Fruit fly (Drosophila melanogaster) whole organism, embryonic: ENCODE results near the gene Rpn10.

Source experiments
- Bdp1 ChIP-seq: fragments of 200-800 bp; sonication (Bioruptor generic); optimal IDR thresholded peaks from 3 replicates; lab custom pipeline; 2016; ENCODE audit warnings: missing biosample characterization, missing genetic modification characterization
- CG1024 ChIP-seq: fragments of 200-800 bp; sonication (Bioruptor generic); IDR thresholded peaks from 2 replicates; pipeline ENCODE4 v1.3.6; 2022; ENCODE audit warnings: missing biosample characterization, missing genetic modification characterization
- CG11085 ChIP-seq: fragments of 200-800 bp; sonication (Bioruptor generic); IDR thresholded peaks from 2 replicates; pipeline ENCODE4 v1.3.6; 2022; ENCODE audit warnings: missing biosample characterization, missing genetic modification characterization
- CG11723 ChIP-seq: fragments of 200-800 bp; sonication (Bioruptor generic); optimal IDR thresholded peaks from 2 replicates; lab custom pipeline; 2017; ENCODE audit warnings: missing biosample characterization, mild to moderate bottlenecking, missing genetic modification characterization
- CG13123 ChIP-seq: fragments of 200-800 bp; sonication (Bioruptor generic); optimal IDR thresholded peaks from 2 replicates; lab custom pipeline; 2016; ENCODE audit warnings: missing biosample characterization, missing genetic modification characterization
- CG14860 ChIP-seq: fragments of 200-800 bp; sonication (Bioruptor generic); IDR thresholded peaks from 3 replicates; pipeline ENCODE4 v1.3.6; 2022; ENCODE audit warnings: missing biosample characterization, missing genetic modification characterization; ENCODE audit not compliant: partially characterized antibody
- CG17186 ChIP-seq: fragments of 200-800 bp; sonication (Bioruptor generic); optimal IDR thresholded peaks from 3 replicates; lab custom pipeline; 2017; ENCODE audit warnings: missing biosample characterization, missing genetic modification reagents, missing genetic modification characterization
- CG18262 ChIP-seq: fragments of 200-800 bp; optimal IDR thresholded peaks from 3 replicates; lab custom pipeline; 2019; ENCODE audit warnings: missing biosample characterization, mild to moderate bottlenecking, missing genetic modification characterization, moderate library complexity
- CG18619 ChIP-seq: fragments of 200-800 bp; sonication (Bioruptor generic); optimal IDR thresholded peaks from 3 replicates; lab custom pipeline; 2017; ENCODE audit warnings: missing biosample characterization, mild to moderate bottlenecking, missing genetic modification characterization
- CG2202 ChIP-seq: fragments of 200-800 bp; sonication (Bioruptor generic); optimal IDR thresholded peaks from 2 replicates; lab custom pipeline; 2018; ENCODE audit warnings: missing biosample characterization, mild to moderate bottlenecking, missing genetic modification characterization
- CG2875 ChIP-seq: fragments of 200-800 bp; sonication (Bioruptor generic); optimal IDR thresholded peaks from 2 replicates; lab custom pipeline; 2017; ENCODE audit warnings: missing biosample characterization, mild to moderate bottlenecking, missing genetic modification characterization, missing genetic modification reagents
- CG31388 ChIP-seq: fragments of 200-800 bp; sonication (Bioruptor generic); optimal IDR thresholded peaks from 2 replicates; lab custom pipeline; 2016; ENCODE audit warnings: missing biosample characterization, missing genetic modification characterization
- CG32532 ChIP-seq: fragments of 200-800 bp; sonication (Bioruptor generic); IDR thresholded peaks from 2 replicates; pipeline ENCODE4 v1.3.6; 2022; ENCODE audit warnings: missing biosample characterization, missing genetic modification characterization
- CG5953 ChIP-seq: fragments of 200-800 bp; sonication (Bioruptor generic); IDR thresholded peaks from 2 replicates; pipeline ENCODE4 v1.3.6; 2022; ENCODE audit warnings: missing biosample characterization, missing genetic modification characterization
- CG6854 ChIP-seq: fragments of 200-800 bp; sonication (Bioruptor generic); optimal IDR thresholded peaks from 3 replicates; lab custom pipeline; 2017; ENCODE audit warnings: missing biosample characterization, mild to moderate bottlenecking, missing genetic modification characterization
- Gug ChIP-seq: fragments of 200-800 bp; sonication (Bioruptor generic); IDR thresholded peaks from 4 replicates; pipeline ENCODE4 v1.3.6; 2022; ENCODE audit warnings: missing biosample characterization, missing genetic modification characterization
- MBD-R2 ChIP-seq: fragments of 200-800 bp; sonication (Bioruptor generic); IDR thresholded peaks from 2 replicates; pipeline ENCODE4 v1.3.6; 2022; ENCODE audit warnings: missing biosample characterization, missing genetic modification characterization
- MESR4 ChIP-seq: fragments of 200-800 bp; sonication (Bioruptor generic); optimal IDR thresholded peaks from 2 replicates; lab custom pipeline; 2018; ENCODE audit warnings: missing biosample characterization, mild to moderate bottlenecking, missing genetic modification characterization, moderate library complexity
- NFAT ChIP-seq: fragments of 200-800 bp; sonication (Bioruptor generic); IDR thresholded peaks from 2 replicates; pipeline ENCODE4 v1.3.6; 2022; ENCODE audit warnings: missing biosample characterization, missing genetic modification characterization
- Neu2 ChIP-seq: fragments of 200-800 bp; sonication (Bioruptor generic); optimal IDR thresholded peaks from 3 replicates; lab custom pipeline; 2016; ENCODE audit warnings: missing biosample characterization, missing genetic modification characterization, borderline replicate concordance
- Ravus ChIP-seq: fragments of 200-800 bp; sonication (Bioruptor generic); IDR thresholded peaks from 2 replicates; pipeline ENCODE4 v1.3.6; 2022; ENCODE audit warnings: missing biosample characterization, missing genetic modification characterization
- Rx ChIP-seq: fragments of 200-800 bp; sonication (Bioruptor generic); IDR thresholded peaks from 2 replicates; pipeline ENCODE4 v1.3.6; 2022; ENCODE audit warnings: missing biosample characterization, missing genetic modification characterization
- Sin3A ChIP-seq: fragments of >200 bp; optimal IDR thresholded peaks from 2 replicates; lab custom pipeline; 2018
- Vsx1 ChIP-seq: fragments of 200-800 bp; sonication (Bioruptor generic); optimal IDR thresholded peaks from 2 replicates; lab custom pipeline; 2017; ENCODE audit warnings: missing biosample characterization, mild to moderate bottlenecking, missing genetic modification characterization, missing genetic modification reagents
- Xbp1 ChIP-seq: fragments of 200-800 bp; sonication (Bioruptor generic); optimal IDR thresholded peaks from 3 replicates; lab custom pipeline; 2016; ENCODE audit warnings: missing biosample characterization, mild to moderate bottlenecking, missing genetic modification characterization
- amos ChIP-seq: fragments of 200-800 bp; sonication (Bioruptor generic); IDR thresholded peaks from 2 replicates; pipeline ENCODE4 v1.3.6; 2022; ENCODE audit warnings: missing biosample characterization, missing genetic modification characterization; ENCODE audit not compliant: partially characterized antibody
- aop ChIP-seq: fragments of 200-800 bp; sonication (Bioruptor generic); IDR thresholded peaks from 2 replicates; pipeline ENCODE4 v1.3.6; 2022; ENCODE audit warnings: missing biosample characterization, missing genetic modification characterization
- bowl ChIP-seq: fragments of 200-800 bp; sonication (Bioruptor generic); IDR thresholded peaks from 2 replicates; pipeline ENCODE4 v1.3.6; 2022; ENCODE audit warnings: missing biosample characterization, missing genetic modification characterization
- cwo ChIP-seq: fragments of 200-800 bp; sonication (Bioruptor generic); optimal IDR thresholded peaks from 3 replicates; lab custom pipeline; 2017; ENCODE audit warnings: missing biosample characterization, missing genetic modification characterization, mild to moderate bottlenecking, moderate library complexity, missing genetic modification reagents
- dan ChIP-seq: fragments of 200-800 bp; sonication (Bioruptor generic); IDR thresholded peaks from 2 replicates; pipeline ENCODE4 v1.3.6; 2022; ENCODE audit warnings: missing biosample characterization, missing genetic modification characterization
- dpn ChIP-seq, 2 experiments: fragments of 200-800 bp; sonication (Bioruptor generic); optimal IDR thresholded peaks; 3 replicates each; lab custom pipeline; 2016; ENCODE audit warnings: missing biosample characterization in 2 of 2, missing genetic modification characterization in 2 of 2
- eve ChIP-seq, 2 experiments: fragments of >200 bp; optimal IDR thresholded peaks; 2 replicates each; lab custom pipeline; 2017; ENCODE audit warnings: missing biosample characterization in 2 of 2, missing genetic modification characterization in 2 of 2
- fd64A ChIP-seq: fragments of 200-800 bp; sonication (Bioruptor generic); optimal IDR thresholded peaks from 3 replicates; lab custom pipeline; 2018; ENCODE audit warnings: missing biosample characterization, mild to moderate bottlenecking, missing genetic modification characterization
- fru ChIP-seq: fragments of >200 bp; optimal IDR thresholded peaks from 2 replicates; lab custom pipeline; 2017
- gem ChIP-seq: fragments of 200-800 bp; sonication (Bioruptor generic); optimal IDR thresholded peaks from 2 replicates; lab custom pipeline; 2019; ENCODE audit warnings: missing biosample characterization, mild to moderate bottlenecking, missing genetic modification characterization, moderate library complexity
- gro ChIP-seq: fragments of 200-800 bp; sonication (Bioruptor generic); optimal IDR thresholded peaks from 2 replicates; lab custom pipeline; 2016; ENCODE audit warnings: missing biosample characterization, missing genetic modification characterization
- hbn ChIP-seq: fragments of 200-800 bp; sonication (Bioruptor generic); IDR thresholded peaks from 2 replicates; pipeline ENCODE4 v1.3.6; 2022; ENCODE audit warnings: missing biosample characterization, missing genetic modification characterization; ENCODE audit not compliant: partially characterized antibody
- ken ChIP-seq: fragments of 200-800 bp; sonication (Bioruptor generic); IDR thresholded peaks from 3 replicates; pipeline ENCODE4 v1.3.6; 2022; ENCODE audit warnings: missing biosample characterization, missing genetic modification characterization
- lov ChIP-seq, 2 experiments: fragments of 200-800 bp in 1 of 2; fragments of >200 bp in 1 of 2; sonication (Bioruptor generic) in 1 of 2; IDR thresholded peaks in 1 of 2; optimal IDR thresholded peaks in 1 of 2; 2 replicates in 1 of 2; 3 replicates in 1 of 2; pipeline versions ENCODE4 v1.3.6 to Lab custom; 2017 to 2022; ENCODE audit warnings: missing biosample characterization in 1 of 2, missing genetic modification characterization in 1 of 2
- luna ChIP-seq: fragments of 200-800 bp; sonication (Bioruptor generic); optimal IDR thresholded peaks from 2 replicates; lab custom pipeline; 2016; ENCODE audit warnings: missing biosample characterization, missing genetic modification characterization
- pan ChIP-seq, 4 experiments: fragments of >200 bp in 3 of 4; fragments of 200-800 bp in 1 of 4; sonication (Bioruptor generic) in 1 of 4; optimal IDR thresholded peaks in 3 of 4; IDR thresholded peaks in 1 of 4; 2 replicates each; pipeline versions ENCODE4 v1.3.6 to Lab custom; 2017 to 2022; ENCODE audit warnings: missing biosample characterization in 2 of 4, missing genetic modification characterization in 2 of 4, mixed read lengths in 1 of 4
- pita ChIP-seq: fragments of 200-800 bp; sonication (Bioruptor generic); optimal IDR thresholded peaks from 2 replicates; lab custom pipeline; 2017; ENCODE audit warnings: missing biosample characterization, mild to moderate bottlenecking, missing genetic modification characterization
- pzg ChIP-seq: fragments of 200-800 bp; sonication (Bioruptor generic); optimal IDR thresholded peaks from 3 replicates; lab custom pipeline; 2018; ENCODE audit warnings: missing biosample characterization, mild to moderate bottlenecking, missing genetic modification characterization, moderate library complexity
- repo ChIP-seq: fragments of 200-800 bp; sonication (Bioruptor generic); optimal IDR thresholded peaks from 2 replicates; lab custom pipeline; 2016; ENCODE audit warnings: missing biosample characterization, missing genetic modification characterization
- ro ChIP-seq: fragments of 200-800 bp; sonication (Bioruptor generic); IDR thresholded peaks from 2 replicates; pipeline ENCODE4 v1.3.6; 2022; ENCODE audit warnings: missing biosample characterization, missing genetic modification characterization
- scrt ChIP-seq: fragments of 200-800 bp; sonication (Bioruptor generic); optimal IDR thresholded peaks from 2 replicates; lab custom pipeline; 2018; ENCODE audit warnings: missing biosample characterization, mild to moderate bottlenecking, missing genetic modification characterization, moderate library complexity
- sob ChIP-seq: fragments of 200-800 bp; sonication (Bioruptor generic); IDR thresholded peaks from 2 replicates; pipeline ENCODE4 v1.3.6; 2022; ENCODE audit warnings: missing biosample characterization, missing genetic modification characterization
- ssp ChIP-seq: fragments of 200-800 bp; sonication (Bioruptor generic); IDR thresholded peaks from 2 replicates; pipeline ENCODE4 v1.3.6; 2022; ENCODE audit warnings: missing biosample characterization, missing genetic modification characterization
- sug ChIP-seq: fragments of 200-800 bp; optimal IDR thresholded peaks from 2 replicates; lab custom pipeline; 2019; ENCODE audit warnings: missing biosample characterization, mild to moderate bottlenecking, missing genetic modification characterization, moderate library complexity
- z ChIP-seq: fragments of 200-800 bp; sonication (Bioruptor generic); IDR thresholded peaks from 3 replicates; pipeline ENCODE4 v1.3.6; 2022; ENCODE audit warnings: missing biosample characterization, missing genetic modification characterization
- zfh2 ChIP-seq: fragments of 200-800 bp; sonication (Bioruptor generic); optimal IDR thresholded peaks from 2 replicates; lab custom pipeline; 2016; ENCODE audit warnings: missing biosample characterization, missing genetic modification characterization

Rpn10 gene

DNA sequence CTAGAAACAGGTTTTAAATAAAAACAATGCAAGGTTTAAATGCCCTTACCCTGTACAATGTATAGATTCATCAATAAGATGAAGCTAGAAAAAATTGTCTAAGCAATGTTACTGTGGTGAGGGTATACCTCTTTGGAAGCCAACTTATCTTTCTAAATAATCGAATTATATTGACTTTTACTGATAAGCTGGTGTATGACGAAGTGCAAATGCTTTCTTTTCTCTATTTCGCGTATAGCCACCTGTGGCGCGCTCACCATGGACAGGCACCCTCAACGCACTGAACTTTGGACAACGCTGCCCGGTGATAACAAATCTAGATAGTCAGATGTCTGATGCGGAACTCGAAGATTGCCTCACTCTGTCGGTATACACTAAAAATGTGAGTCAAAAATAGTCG, 34.9 kb upstream of the Rpn10 start (continued):
- no peak for TF ChIP-seq CG2202 (tag; lab: Kevin White, UChicago)
- TF ChIP-seq CG2875 (GFP tag; lab: Kevin White, UChicago): no peak
- TF ChIP-seq dpn (GFP tag; optimal IDR thresholded peaks at IDR 0.05; lab: Kevin White, UChicago): no peak
- TF ChIP-seq fd64A (GFP tag; lab: Kevin White, UChicago): no peak
- TF ChIP-seq zfh2: peak; percentile 14
- no peak for TF ChIP-seq lov (optimal IDR thresholded peaks at IDR 0.05; lab: Kevin White, UChicago)
- TF ChIP-seq lov (GFP tag; IDR thresholded peaks at IDR 0.05; lab: Robert Waterston, UW): no peak
- no peak for TF ChIP-seq CG18619
- no peak for TF ChIP-seq ro
- no peak for TF ChIP-seq MESR4 (GFP tag; lab: Kevin White, UChicago)
- TF ChIP-seq ken (GFP tag; lab: Robert Waterston, UW): no peak
- no peak for TF ChIP-seq Rx (GFP tag; lab: Robert Waterston, UW)
- TF ChIP-seq CG18262 (tag; lab: Kevin White, UChicago): peak; percentile 5
- no peak for TF ChIP-seq gro
- TF ChIP-seq Gug (GFP tag; lab: Robert Waterston, UW): no peak
- TF ChIP-seq eve (GFP tag; optimal IDR thresholded peaks at IDR 0.05; lab: Kevin White, UChicago): no peak
- TF ChIP-seq cwo (GFP tag; lab: Kevin White, UChicago): peak; percentile 29
- no peak for TF ChIP-seq hbn (GFP tag; lab: Robert Waterston, UW)
- no peak for TF ChIP-seq CG14860 (GFP tag; lab: Robert Waterston, UW)
- TF ChIP-seq CG17186 (GFP tag; lab: Kevin White, UChicago): no peak
- TF ChIP-seq CG32532 (GFP tag; lab: Robert Waterston, UW): peak; percentile 50; the same call in 1 of the 2 replicates
- TF ChIP-seq CG31388: no peak
- TF ChIP-seq fru (lab: Kevin White, UChicago): no peak
- no peak for TF ChIP-seq CG5953 (GFP tag; lab: Robert Waterston, UW)
- no peak for TF ChIP-seq Xbp1 (GFP tag; lab: Kevin White, UChicago)
- TF ChIP-seq Vsx1 (GFP tag; lab: Kevin White, UChicago): no peak
- TF ChIP-seq Ravus (GFP tag; lab: Robert Waterston, UW): no peak; the same call in 1 of the 2 replicates
- TF ChIP-seq MBD-R2 (GFP tag; lab: Robert Waterston, UW): no peak
- no peak for TF ChIP-seq CG6854 (GFP tag; lab: Kevin White, UChicago)
- no peak for TF ChIP-seq pan (optimal IDR thresholded peaks at IDR 0.05; lab: Kevin White, UChicago)
- peak in 1 of 2 experiments; percentile 47 for TF ChIP-seq pan (GFP tag; optimal IDR thresholded peaks at IDR 0.05 in 1 of 2, IDR thresholded peaks at IDR 0.05 in 1 of 2)
- peak; percentile 61 for TF ChIP-seq sug
- TF ChIP-seq CG11085 (GFP tag; lab: Robert Waterston, UW): no peak
- TF ChIP-seq NFAT (GFP tag; lab: Robert Waterston, UW): no peak
- no peak for TF ChIP-seq bowl (GFP tag; lab: Robert Waterston, UW)
- TF ChIP-seq amos: no peak
- TF ChIP-seq CG1024 (GFP tag; lab: Robert Waterston, UW): no peak
- TF ChIP-seq gem (tag; lab: Kevin White, UChicago): peak; percentile 38

DNA sequence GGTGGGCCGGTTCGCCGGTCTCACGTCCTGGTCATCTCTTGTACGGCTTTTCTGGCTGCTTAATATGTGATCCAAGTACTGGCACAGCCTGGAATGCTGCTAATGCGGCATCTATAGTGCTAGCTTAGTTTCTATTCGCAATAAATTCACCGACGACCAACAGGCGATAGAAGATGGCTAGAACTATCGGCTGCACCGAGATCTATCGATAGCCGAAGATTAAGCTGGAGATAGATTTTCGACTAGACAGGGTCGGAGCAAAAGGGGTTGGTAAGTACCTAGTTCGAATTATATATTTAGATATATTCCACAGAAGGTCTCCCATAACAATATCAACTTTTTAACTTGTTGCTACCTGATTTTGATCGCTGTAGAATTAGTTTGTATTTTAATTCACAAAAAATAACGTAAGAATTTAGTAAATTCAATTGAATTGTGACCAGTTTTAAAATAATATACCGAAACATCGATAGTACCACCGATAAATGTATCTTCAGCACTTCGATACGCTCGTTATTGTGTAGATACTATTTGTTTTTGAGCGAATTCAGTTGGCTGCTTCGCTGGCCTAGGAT, 29.4 kb upstream of the Rpn10 start, which contains the start of the genes Glg1 and M6:
Gene Glg1, minus strand, starts transcription at position 185 of the 575 bp plus-strand sequence.
Gene M6, plus strand, starts transcription at position 499 of the 575 bp plus-strand sequence.
- TF ChIP-seq sob (GFP tag; lab: Robert Waterston, UW) (peak; percentile 69), CG5953 (GFP tag; lab: Robert Waterston, UW) (no peak), pzg (GFP tag; lab: Kevin White, UChicago) (peak; percentile 77), z (GFP tag; lab: Robert Waterston, UW) (no peak), CG11723 (GFP tag; lab: Kevin White, UChicago) (peak; percentile 14), repo (GFP tag; lab: Kevin White, UChicago) (no peak), Sin3A (peak; percentile 79), gro (peak; percentile 37), MBD-R2 (GFP tag; lab: Robert Waterston, UW) (peak; percentile 73), ssp (GFP tag; lab: Robert Waterston, UW) (peak; percentile 44; the same call in 1 of the 2 replicates), luna (GFP tag; lab: Kevin White, UChicago) (no peak), Bdp1 (GFP tag; lab: Kevin White, UChicago) (peak; percentile 38), CG13123 (GFP tag; lab: Kevin White, UChicago) (no peak), aop (0 out of 2 replicates have a peak, but pooled peaks have one; percentile 17), scrt (GFP tag; lab: Kevin White, UChicago) (peak; percentile 74), Neu2 (GFP tag; lab: Kevin White, UChicago) (peak; percentile 99), pita (GFP tag; lab: Kevin White, UChicago) (no peak), fru (lab: Kevin White, UChicago) (no peak), dan (GFP tag; lab: Robert Waterston, UW) (no peak)
